Worm (Caenorhabditis elegans) whole organism, L1 larva: ENCODE data around the gene mdf-2.

ENCODE experiments used
- ceh-63 ChIP-seq: fragments of 200-800 bp; sonication (Bioruptor generic); optimal IDR thresholded peaks from 2 replicates; lab custom pipeline; 2018; ENCODE audit warnings: mild to moderate bottlenecking, missing genetic modification characterization, missing compliant biosample characterization
- fkh-10 ChIP-seq: sonication (generic microtip); optimal IDR thresholded peaks from 2 replicates; lab custom pipeline; 2017; ENCODE audit warnings: missing biosample characterization, missing genetic modification reagents, missing genetic modification characterization
- nhr-11 ChIP-seq: fragments of 150-350 bp; optimal IDR thresholded peaks from 2 replicates; lab custom pipeline; 2014; ENCODE audit warnings: missing biosample characterization, missing genetic modification characterization
- nhr-76 ChIP-seq: sonication (generic microtip); optimal IDR thresholded peaks from 2 replicates; lab custom pipeline; 2017; ENCODE audit warnings: missing biosample characterization, missing genetic modification characterization
- nhr-77 ChIP-seq: fragments of 150-350 bp; optimal IDR thresholded peaks from 2 replicates; lab custom pipeline; 2014; ENCODE audit warnings: missing biosample characterization, missing genetic modification characterization
- nhr-90 ChIP-seq: sonication (generic microtip); optimal IDR thresholded peaks from 2 replicates; lab custom pipeline; 2016; ENCODE audit warnings: mild to moderate bottlenecking, missing genetic modification characterization, missing compliant biosample characterization; ENCODE audit not compliant: poor library complexity
- tbx-2 ChIP-seq: sonication (generic microtip); optimal IDR thresholded peaks from 2 replicates; lab custom pipeline; 2016; ENCODE audit warnings: missing genetic modification characterization, missing compliant biosample characterization
- tlp-1 ChIP-seq: fragments of 150-350 bp; optimal IDR thresholded peaks from 2 replicates; lab custom pipeline; 2014; ENCODE audit warnings: missing biosample characterization, missing genetic modification characterization

- TF ChIP-seq nhr-90 (tag; lab: Kevin White, UChicago) (no peak), nhr-77 (no peak), nhr-76 (tag; lab: Kevin White, UChicago) (no peak), ceh-63 (GFP tag; lab: Kevin White, UChicago) (no peak), fkh-10 (GFP tag; lab: Kevin White, UChicago) (no peak), tbx-2 (tag; lab: Kevin White, UChicago) (no peak), tlp-1 (tag; lab: Kevin White, UChicago) (no peak), nhr-11 (tag; lab: Kevin White, UChicago) (no peak)
These were observed 22.3 kb downstream of the mdf-2 start, which contains the start of gene smf-3 for ce11 chrIV:2618611-2619010.
